Worm (Caenorhabditis elegans): ENCODE measurements around the gene cbp-1.

The cbp-1 gene

ce11 chrIII:9808179-9808578 is 41.9 kb downstream of the cbp-1 start, which contains the start of gene gtap-2:
Gene gtap-2, plus strand, starts transcription at chrIII:9808544.
- TF ChIP-seq zip-11 (GFP tag; IDR thresholded peaks at IDR 0.05) (no peak), lin-38 (GFP tag; IDR thresholded peaks at IDR 0.05) (peak; percentile 53), nhr-76 (tag; optimal IDR thresholded peaks at IDR 0.05) (no peak), aha-1 (tag) (no peak), nhr-11 (tag; optimal IDR thresholded peaks at IDR 0.05) (no peak), lin-15B (tag; optimal IDR thresholded peaks at IDR 0.05) (no peak), dmd-9 (GFP tag; IDR thresholded peaks at IDR 0.05) (no peak), nhr-6 (tag; optimal IDR thresholded peaks at IDR 0.05) (no peak), madf-9 (GFP tag; conservative IDR thresholded peaks at IDR 0.05) (no peak), mep-1 (tag; optimal IDR thresholded peaks at IDR 0.05) (no peak), hlh-30 (tag; optimal IDR thresholded peaks at IDR 0.05; ENCODE audit: insufficient read depth) (peak; percentile 9), tra-1 (GFP tag; IDR thresholded peaks at IDR 0.05) (no peak), nhr-111 (GFP tag; optimal IDR thresholded peaks at IDR 0.05) (no peak), lsy-2 (tag; optimal IDR thresholded peaks at IDR 0.05) (peak in 1 of 2 experiments; percentile 37), dpl-1 (GFP tag; optimal IDR thresholded peaks at IDR 0.05) (no peak), dve-1 (tag; optimal IDR thresholded peaks at IDR 0.05; ENCODE audit: insufficient read depth) (peak; percentile 3), hif-1 (tag; optimal IDR thresholded peaks at IDR 0.05) (peak in 1 of 2 experiments; percentile 54), ceh-28 (tag; optimal IDR thresholded peaks at IDR 0.05) (no peak), daf-12 (tag; optimal IDR thresholded peaks at IDR 0.05) (no peak), mes-2 (tag; optimal IDR thresholded peaks at IDR 0.05; ENCODE audit: poor library complexity, severe bottlenecking) (peak; percentile 35), nhr-42 (GFP tag; IDR thresholded peaks at IDR 0.05) (no peak), nhr-77 (tag; optimal IDR thresholded peaks at IDR 0.05) (no peak), T20F7.1 (GFP tag; optimal IDR thresholded peaks at IDR 0.05) (peak; percentile 37), zip-2 (tag; optimal IDR thresholded peaks at IDR 0.05) (no peak), unc-130 (GFP tag; optimal IDR thresholded peaks at IDR 0.05) (no peak)

- no peak for TF ChIP-seq spr-1 (tag; optimal IDR thresholded peaks at IDR 0.05)
- TF ChIP-seq aly-2 (tag; optimal IDR thresholded peaks at IDR 0.05) = no peak
- 0 out of 2 replicates have a peak, but pooled peaks have one; percentile 13 for TF ChIP-seq T26A8.4 (GFP tag; IDR thresholded peaks at IDR 0.05)
- TF ChIP-seq F49E8.2 (tag; optimal IDR thresholded peaks at IDR 0.05; ENCODE audit: borderline replicate concordance) = no peak
- no peak for TF ChIP-seq zip-11 (GFP tag; IDR thresholded peaks at IDR 0.05)
- no peak for TF ChIP-seq dmd-8 (GFP tag; IDR thresholded peaks at IDR 0.05)
- no peak for TF ChIP-seq hif-1 (tag; optimal IDR thresholded peaks at IDR 0.05)
Observed at ce11 chrIII:9813146-9813545, 46.8 kb downstream of the cbp-1 start, which contains the start of gene ZK632.14. Gene ZK632.14, plus strand, starts transcription at chrIII:9813446.

- no peak for TF ChIP-seq zip-2 (tag; optimal IDR thresholded peaks at IDR 0.05)
- no peak for TF ChIP-seq R02D3.7 (tag; optimal IDR thresholded peaks at IDR 0.05)
- TF ChIP-seq mdt-29 (GFP tag; IDR thresholded peaks at IDR 0.05) = no peak
- peak in 1 of 2 experiments; percentile 52 for TF ChIP-seq lsy-2 (tag; optimal IDR thresholded peaks at IDR 0.05)
- TF ChIP-seq gei-8 (GFP tag; optimal IDR thresholded peaks at IDR 0.05) = no peak
- no peak for TF ChIP-seq sdz-12 (GFP tag; optimal IDR thresholded peaks at IDR 0.05)
- no peak for TF ChIP-seq D1046.2 (GFP tag; IDR thresholded peaks at IDR 0.05)
- no peak for TF ChIP-seq dmd-6 (GFP tag; IDR thresholded peaks at IDR 0.05)
- TF ChIP-seq nhr-6 (tag; optimal IDR thresholded peaks at IDR 0.05) = peak; percentile 63
- TF ChIP-seq egl-27 (tag; optimal IDR thresholded peaks at IDR 0.05) = no peak
- peak; percentile 16 for TF ChIP-seq hlh-11 (tag; optimal IDR thresholded peaks at IDR 0.05)
- no peak for TF ChIP-seq nhr-77 (tag; optimal IDR thresholded peaks at IDR 0.05)
- TF ChIP-seq nhr-42 (GFP tag; IDR thresholded peaks at IDR 0.05) = no peak
- TF ChIP-seq nhr-10 (tag; optimal IDR thresholded peaks at IDR 0.05) = no peak
- TF ChIP-seq unc-39 (tag; optimal IDR thresholded peaks at IDR 0.05) = no peak
- no peak for TF ChIP-seq nhr-237 (tag; optimal IDR thresholded peaks at IDR 0.05)
- no peak for TF ChIP-seq Y75B8A.6 (GFP tag; IDR thresholded peaks at IDR 0.05)
- no peak for TF ChIP-seq lir-3 (tag; optimal IDR thresholded peaks at IDR 0.05)
- no peak for TF ChIP-seq spr-1 (tag; optimal IDR thresholded peaks at IDR 0.05)
- no peak for TF ChIP-seq F49E8.2 (tag; optimal IDR thresholded peaks at IDR 0.05; ENCODE audit: borderline replicate concordance)
- no peak for TF ChIP-seq Y48G9A.11 (GFP tag; IDR thresholded peaks at IDR 0.05)
- TF ChIP-seq hif-1 (tag; optimal IDR thresholded peaks at IDR 0.05) = no peak
- TF ChIP-seq ceh-28 (tag; optimal IDR thresholded peaks at IDR 0.05) = peak; percentile 28
- no peak for TF ChIP-seq T20F7.1 (GFP tag; optimal IDR thresholded peaks at IDR 0.05)
- no peak for TF ChIP-seq daf-19 (GFP tag; conservative IDR thresholded peaks at IDR 0.05)
- no peak for TF ChIP-seq zfp-3 (GFP tag; conservative IDR thresholded peaks at IDR 0.05)
- TF ChIP-seq lin-29 (GFP tag; IDR thresholded peaks at IDR 0.05) = no peak
Observed at ce11 chrIII:9817087-9817612, 50.8 kb downstream of the cbp-1 start, which contains the start of gene cnx-1. Gene cnx-1, minus strand, starts transcription at chrIII:9817137.

Data from whole organism, L4 larva.